5 fruit fly cellular contexts compared by ENCODE assay signal in the genomic region with DNA sequence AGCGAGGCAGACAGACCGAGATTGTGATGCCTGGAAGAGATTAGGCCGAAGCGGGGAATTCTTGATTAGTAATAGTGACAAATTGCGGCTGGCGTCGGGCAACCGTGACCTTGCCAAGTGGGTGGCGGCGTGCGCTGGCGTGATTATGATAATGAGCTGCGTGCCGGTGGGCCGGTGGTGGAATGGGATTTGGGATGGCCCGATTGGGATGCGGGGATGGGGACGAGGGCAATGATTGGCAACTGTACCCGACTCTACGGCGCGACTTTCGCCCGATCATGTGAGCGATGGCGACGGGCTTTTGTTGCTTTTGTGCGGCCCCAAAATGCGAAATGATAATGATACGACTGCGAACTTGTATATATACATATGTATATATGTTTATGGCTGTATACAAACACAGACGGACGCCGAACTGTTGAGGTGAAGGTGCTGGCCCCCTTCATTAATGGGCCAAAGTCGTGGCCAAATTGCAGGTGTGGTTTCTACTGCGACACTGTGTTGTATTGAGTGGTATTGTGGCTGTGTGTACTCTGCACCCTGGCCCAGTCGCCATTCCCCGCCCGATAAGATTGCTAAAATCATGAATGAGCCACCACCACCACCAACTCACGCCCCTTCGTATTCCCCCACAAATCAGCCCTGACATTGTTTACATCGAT.
TF ChIP-seq lines count a peak whose summit lies in the region.

No protein-coding gene starts in this region.

- TF ChIP-seq CTCF in whole organism, embryonic (GFP tag; optimal IDR thresholded peaks at IDR 0.05; lab: Kevin White, UChicago), result no peak

TF ChIP-seq in Kc167, 6 proteins besides CTCF, POLR2A, EP300 and RAD21:
- TF ChIP-seq Myc (optimal IDR thresholded peaks at IDR 0.05; lab: Kevin White, UChicago) (no peak), Sin3A (optimal IDR thresholded peaks at IDR 0.05; lab: Kevin White, UChicago) (no peak), ttk (optimal IDR thresholded peaks at IDR 0.05; lab: Kevin White, UChicago) (no peak), insv (optimal IDR thresholded peaks at IDR 0.05; lab: Kevin White, UChicago) (no peak), psq (optimal IDR thresholded peaks at IDR 0.05; lab: Kevin White, UChicago) (no peak), h (optimal IDR thresholded peaks at IDR 0.05; lab: Kevin White, UChicago) (peak; percentile 3)

TF ChIP-seq in whole organism, adult, 20 proteins besides CTCF, POLR2A, EP300 and RAD21:
- TF ChIP-seq CG7101 (tag; optimal IDR thresholded peaks at IDR 0.05; lab: Kevin White, UChicago) (no peak), toe (GFP tag; optimal IDR thresholded peaks at IDR 0.05; lab: Kevin White, UChicago) (peak; percentile 26), CG7045 (GFP tag; optimal IDR thresholded peaks at IDR 0.05; lab: Kevin White, UChicago) (peak; percentile 26), Hr96 (GFP tag; optimal IDR thresholded peaks at IDR 0.05; lab: Kevin White, UChicago) (peak; percentile 34), kay (GFP tag; lab: Kevin White, UChicago; ENCODE audit: borderline replicate concordance) (peak; percentile 97), CG33017 (tag; optimal IDR thresholded peaks at IDR 0.05; lab: Kevin White, UChicago) (peak; percentile 18), Mnt (GFP tag; optimal IDR thresholded peaks at IDR 0.05; lab: Kevin White, UChicago) (peak; percentile 57), CG1620 (GFP tag; optimal IDR thresholded peaks at IDR 0.05; lab: Kevin White, UChicago) (no peak), cic (GFP tag; optimal IDR thresholded peaks at IDR 0.05; lab: Kevin White, UChicago) (peak; percentile 99), cnc (optimal IDR thresholded peaks at IDR 0.05; lab: Kevin White, UChicago) (no peak), CG12768 (GFP tag; optimal IDR thresholded peaks at IDR 0.05; lab: Kevin White, UChicago) (peak; percentile 82)

TF ChIP-seq in whole organism, embryonic, 481 proteins besides CTCF, POLR2A, EP300 and RAD21 (continues in another document):
- TF ChIP-seq Nf-YC (tag; optimal IDR thresholded peaks at IDR 0.05; lab: Kevin White, UChicago) (no peak), vvl (GFP tag; IDR thresholded peaks at IDR 0.05; lab: Robert Waterston, UW) (peak; percentile 45; the same call in 1 of the 2 replicates), hb (GFP tag; IDR thresholded peaks at IDR 0.05; lab: Robert Waterston, UW; ENCODE audit: partially characterized antibody) (0 out of 3 replicates have a peak, but pooled peaks have one; percentile 5), ind (GFP tag; optimal IDR thresholded peaks at IDR 0.05; lab: Kevin White, UChicago) (no peak), lbe (GFP tag; optimal IDR thresholded peaks at IDR 0.05; lab: Kevin White, UChicago) (peak; percentile 6), B-H2 (GFP tag; optimal IDR thresholded peaks at IDR 0.05; lab: Kevin White, UChicago) (peak; percentile 18), CG12155 (GFP tag; optimal IDR thresholded peaks at IDR 0.05; lab: Kevin White, UChicago) (no peak), bsh (GFP tag; optimal IDR thresholded peaks at IDR 0.05; lab: Kevin White, UChicago) (no peak), CG8388 (GFP tag; optimal IDR thresholded peaks at IDR 0.05; lab: Kevin White, UChicago) (no peak), chinmo (GFP tag; IDR thresholded peaks at IDR 0.05; lab: Robert Waterston, UW; ENCODE audit: partially characterized antibody) (0 out of 4 replicates have a peak, but pooled peaks have one; percentile 4), pnt (GFP tag; optimal IDR thresholded peaks at IDR 0.05; lab: Kevin White, UChicago) (no peak), sug (tag; optimal IDR thresholded peaks at IDR 0.05; lab: Kevin White, UChicago) (peak; percentile 33), stwl (tag; optimal IDR thresholded peaks at IDR 0.05; lab: Kevin White, UChicago) (no peak), lab (GFP tag; optimal IDR thresholded peaks at IDR 0.05; lab: Kevin White, UChicago) (peak; percentile 55), CG32532 (GFP tag; IDR thresholded peaks at IDR 0.05; lab: Robert Waterston, UW) (peak; percentile 9; the same call in 1 of the 2 replicates), crol (GFP tag; IDR thresholded peaks at IDR 0.05; lab: Robert Waterston, UW) (peak; percentile 34; the same call in 1 of the 2 replicates), CG12071 (GFP tag; optimal IDR thresholded peaks at IDR 0.05; lab: Kevin White, UChicago) (no peak), Hmr (GFP tag; optimal IDR thresholded peaks at IDR 0.05; lab: Kevin White, UChicago) (no peak), CG34376 (GFP tag; optimal IDR thresholded peaks at IDR 0.05; lab: Kevin White, UChicago) (peak; percentile 45), sisA (GFP tag; IDR thresholded peaks at IDR 0.05; lab: Robert Waterston, UW) (no peak), CG6765 (GFP tag; optimal IDR thresholded peaks at IDR 0.05; lab: Kevin White, UChicago) (peak; percentile 30), Med (GFP tag; lab: Kevin White, UChicago) (peak; percentile 65)

TF ChIP-seq in whole organism, prepupa, 60 proteins besides CTCF, POLR2A, EP300 and RAD21 (continues in another document):
- TF ChIP-seq pdm3 (GFP tag; optimal IDR thresholded peaks at IDR 0.05; lab: Kevin White, UChicago), result no peak
- no peak for TF ChIP-seq Hr39 (GFP tag; optimal IDR thresholded peaks at IDR 0.05; lab: Kevin White, UChicago)
- no peak for TF ChIP-seq Gug (GFP tag; IDR thresholded peaks at IDR 0.05; lab: Robert Waterston, UW)
- TF ChIP-seq Hr38 (GFP tag; optimal IDR thresholded peaks at IDR 0.05; lab: Kevin White, UChicago), result no peak
- TF ChIP-seq CG6163 (GFP tag; IDR thresholded peaks at IDR 0.05; lab: Robert Waterston, UW), result no peak
- TF ChIP-seq CG16779 (tag; optimal IDR thresholded peaks at IDR 0.05; lab: Kevin White, UChicago), result peak; percentile 28
- TF ChIP-seq net (GFP tag; optimal IDR thresholded peaks at IDR 0.05; lab: Kevin White, UChicago), result no peak
- TF ChIP-seq CG4318 (GFP tag; optimal IDR thresholded peaks at IDR 0.05; lab: Kevin White, UChicago), result no peak
- no peak for TF ChIP-seq cyc (GFP tag; optimal IDR thresholded peaks at IDR 0.05; lab: Kevin White, UChicago)
- no peak for TF ChIP-seq CG31627 (GFP tag; optimal IDR thresholded peaks at IDR 0.05; lab: Kevin White, UChicago)
- TF ChIP-seq Sox102F (GFP tag; optimal IDR thresholded peaks at IDR 0.05; lab: Kevin White, UChicago), result peak; percentile 20
- no peak for TF ChIP-seq CG6792 (GFP tag; optimal IDR thresholded peaks at IDR 0.05; lab: Kevin White, UChicago)
- TF ChIP-seq Blimp-1 (GFP tag; optimal IDR thresholded peaks at IDR 0.05; lab: Kevin White, UChicago), result no peak
- TF ChIP-seq svp (GFP tag; lab: Kevin White, UChicago), result peak; percentile 95
- TF ChIP-seq Lpt (GFP tag; optimal IDR thresholded peaks at IDR 0.05; lab: Kevin White, UChicago), result no peak
- no peak for TF ChIP-seq lz (GFP tag; optimal IDR thresholded peaks at IDR 0.05; lab: Kevin White, UChicago)
- no peak for TF ChIP-seq achi (GFP tag; optimal IDR thresholded peaks at IDR 0.05; lab: Kevin White, UChicago)
- TF ChIP-seq CG3032 (tag; optimal IDR thresholded peaks at IDR 0.05; lab: Kevin White, UChicago), result no peak
- TF ChIP-seq eg (GFP tag; IDR thresholded peaks at IDR 0.05; lab: Robert Waterston, UW), result no peak
- no peak for TF ChIP-seq CG15336 (GFP tag; IDR thresholded peaks at IDR 0.05; lab: Robert Waterston, UW)
- TF ChIP-seq CG11294 (GFP tag; IDR thresholded peaks at IDR 0.05; lab: Robert Waterston, UW), result no peak
- TF ChIP-seq Smox (GFP tag; optimal IDR thresholded peaks at IDR 0.05; lab: Kevin White, UChicago), result no peak
- no peak for TF ChIP-seq CG34406 (GFP tag; optimal IDR thresholded peaks at IDR 0.05; lab: Kevin White, UChicago)
- no peak for TF ChIP-seq CG10631 (GFP tag; optimal IDR thresholded peaks at IDR 0.05; lab: Kevin White, UChicago)
- TF ChIP-seq Sox14 (GFP tag; optimal IDR thresholded peaks at IDR 0.05; lab: Kevin White, UChicago), result peak; percentile 26
- peak; percentile 3 for TF ChIP-seq topi (GFP tag; optimal IDR thresholded peaks at IDR 0.05; lab: Kevin White, UChicago)

TF ChIP-seq in whole organism, wandering third instar larva, 38 proteins besides CTCF, POLR2A, EP300 and RAD21:
- peak; percentile 24 for TF ChIP-seq fru (GFP tag; optimal IDR thresholded peaks at IDR 0.05; lab: Kevin White, UChicago)
- peak; percentile 19 for TF ChIP-seq br (GFP tag; optimal IDR thresholded peaks at IDR 0.05; lab: Kevin White, UChicago)
- TF ChIP-seq Hnf4 (GFP tag; optimal IDR thresholded peaks at IDR 0.05; lab: Kevin White, UChicago), result peak; percentile 76
- no peak for TF ChIP-seq rgr (GFP tag; optimal IDR thresholded peaks at IDR 0.05; lab: Kevin White, UChicago)
- TF ChIP-seq Jra (GFP tag; optimal IDR thresholded peaks at IDR 0.05; lab: Kevin White, UChicago), result peak; percentile 48
- peak in 1 of 2 experiments; percentile 2 for TF ChIP-seq foxo (GFP tag; optimal IDR thresholded peaks at IDR 0.05; lab: Kevin White, UChicago)
- peak; percentile 58 for TF ChIP-seq Rel (GFP tag; optimal IDR thresholded peaks at IDR 0.05; lab: Kevin White, UChicago)
- TF ChIP-seq Rel (tag; optimal IDR thresholded peaks at IDR 0.05; lab: Kevin White, UChicago), result peak; percentile 74
- TF ChIP-seq h (GFP tag; optimal IDR thresholded peaks at IDR 0.05; lab: Kevin White, UChicago), result peak; percentile 67
- no peak for TF ChIP-seq dsf (GFP tag; optimal IDR thresholded peaks at IDR 0.05; lab: Kevin White, UChicago; ENCODE audit: borderline replicate concordance)
